Worm (Caenorhabditis elegans) whole organism, L2 larva: ENCODE results near the gene nurf-1.

Experiments
- C34F6.9 ChIP-seq: fragments of 150-350 bp; optimal IDR thresholded peaks from 2 replicates; lab custom pipeline; 2014; ENCODE audit warnings: missing biosample characterization, missing genetic modification characterization
- F13H6.1 ChIP-seq: sonication (generic microtip); optimal IDR thresholded peaks from 2 replicates; lab custom pipeline; 2016; ENCODE audit warnings: missing genetic modification characterization, missing compliant biosample characterization
- R02D3.7 ChIP-seq: fragments of 150-350 bp; optimal IDR thresholded peaks from 2 replicates; lab custom pipeline; 2014; ENCODE audit warnings: missing biosample characterization, missing genetic modification characterization
- ZK546.5 ChIP-seq: sonication (generic microtip); optimal IDR thresholded peaks from 2 replicates; lab custom pipeline; 2017; ENCODE audit warnings: missing biosample characterization, missing genetic modification characterization
- alr-1 ChIP-seq: fragments of 150-350 bp; optimal IDR thresholded peaks from 2 replicates; lab custom pipeline; 2014; ENCODE audit warnings: missing biosample characterization, missing genetic modification characterization
- aly-2 ChIP-seq: fragments of 150-350 bp; optimal IDR thresholded peaks from 2 replicates; lab custom pipeline; 2014; ENCODE audit warnings: missing biosample characterization, missing genetic modification characterization
- ama-1 ChIP-seq: fragments of 150-350 bp; optimal IDR thresholded peaks from 2 replicates; lab custom pipeline; 2018; ENCODE audit warnings: inconsistent platforms
- crh-2 ChIP-seq: sonication (generic microtip); optimal IDR thresholded peaks from 2 replicates; lab custom pipeline; 2017; ENCODE audit warnings: missing biosample characterization, missing genetic modification characterization
- dmd-4 ChIP-seq: sonication (generic microtip); optimal IDR thresholded peaks from 2 replicates; lab custom pipeline; 2017; ENCODE audit warnings: missing biosample characterization, missing genetic modification characterization
- egl-27 ChIP-seq: sonication (generic microtip); optimal IDR thresholded peaks from 3 replicates; lab custom pipeline; 2017; ENCODE audit warnings: missing biosample characterization, missing genetic modification reagents, missing genetic modification characterization
- elt-1 ChIP-seq: fragments of 150-350 bp; optimal IDR thresholded peaks from 2 replicates; lab custom pipeline; 2014; ENCODE audit warnings: missing biosample characterization, missing genetic modification characterization
- elt-3 ChIP-seq: sonication (generic microtip); optimal IDR thresholded peaks from 2 replicates; lab custom pipeline; 2017; ENCODE audit warnings: missing biosample characterization, missing genetic modification characterization
- fos-1 ChIP-seq: fragments of 150-350 bp; optimal IDR thresholded peaks from 2 replicates; lab custom pipeline; 2014; ENCODE audit warnings: missing biosample characterization, missing genetic modification characterization
- gmeb-1 ChIP-seq: fragments of 150-350 bp; optimal IDR thresholded peaks from 2 replicates; lab custom pipeline; 2014; ENCODE audit warnings: missing biosample characterization, missing genetic modification characterization
- lin-13 ChIP-seq: fragments of 150-350 bp; optimal IDR thresholded peaks from 2 replicates; lab custom pipeline; 2014; ENCODE audit warnings: missing biosample characterization, missing genetic modification reagents, missing genetic modification characterization
- lsy-2 ChIP-seq, 2 experiments: fragments of 150-350 bp in 1 of 2; sonication (generic microtip) in 1 of 2; optimal IDR thresholded peaks; 2 replicates each; lab custom pipeline; 2014 to 2017; ENCODE audit warnings: missing biosample characterization in 2 of 2, missing genetic modification characterization in 2 of 2
- mab-5 ChIP-seq: fragments of 150-350 bp; optimal IDR thresholded peaks from 2 replicates; lab custom pipeline; 2014; ENCODE audit warnings: missing biosample characterization, missing genetic modification characterization
- nhr-10 ChIP-seq: sonication (generic microtip); optimal IDR thresholded peaks from 2 replicates; lab custom pipeline; 2017; ENCODE audit warnings: missing biosample characterization, missing genetic modification characterization
- nhr-129 ChIP-seq: fragments of 150-350 bp; optimal IDR thresholded peaks from 2 replicates; lab custom pipeline; 2014; ENCODE audit warnings: missing biosample characterization, missing genetic modification characterization
- nhr-23 ChIP-seq: fragments of 150-350 bp; optimal IDR thresholded peaks from 2 replicates; lab custom pipeline; 2014; ENCODE audit warnings: missing biosample characterization, missing genetic modification reagents, missing genetic modification characterization
- nhr-25 ChIP-seq: fragments of 150-350 bp; sonication (generic microtip); optimal IDR thresholded peaks from 3 replicates; lab custom pipeline; 2014; ENCODE audit warnings: missing biosample characterization, missing genetic modification characterization
- nhr-6 ChIP-seq: fragments of 150-350 bp; optimal IDR thresholded peaks from 2 replicates; lab custom pipeline; 2014; ENCODE audit warnings: missing biosample characterization, missing genetic modification characterization
- nhr-77 ChIP-seq: fragments of 150-350 bp; optimal IDR thresholded peaks from 2 replicates; lab custom pipeline; 2014; ENCODE audit warnings: missing biosample characterization, missing genetic modification characterization
- peb-1 ChIP-seq: fragments of 150-350 bp; optimal IDR thresholded peaks from 2 replicates; lab custom pipeline; 2014; ENCODE audit warnings: missing biosample characterization, missing genetic modification characterization
- skn-1 ChIP-seq: sonication (generic microtip); optimal IDR thresholded peaks from 2 replicates; lab custom pipeline; 2017; ENCODE audit warnings: missing biosample characterization, missing genetic modification characterization
- sma-3 ChIP-seq: sonication (generic microtip); optimal IDR thresholded peaks from 2 replicates; lab custom pipeline; 2016; ENCODE audit warnings: missing genetic modification reagents, missing genetic modification characterization, missing compliant biosample characterization
- sma-9 ChIP-seq, 2 experiments: fragments of 150-350 bp in 1 of 2; sonication (generic microtip) in 1 of 2; optimal IDR thresholded peaks; 2 replicates each; lab custom pipeline; 2014 to 2016; ENCODE audit warnings: missing genetic modification characterization in 2 of 2, mild to moderate bottlenecking in 1 of 2, missing biosample characterization in 1 of 2, missing compliant biosample characterization in 1 of 2, missing genetic modification reagents in 1 of 2, moderate library complexity in 1 of 2
- snpc-4 ChIP-seq: fragments of 150-350 bp; optimal IDR thresholded peaks from 2 replicates; lab custom pipeline; 2014; ENCODE audit warnings: missing biosample characterization, missing genetic modification characterization
- unc-55 ChIP-seq: fragments of 150-350 bp; sonication (generic microtip); optimal IDR thresholded peaks from 3 replicates; lab custom pipeline; 2014; ENCODE audit warnings: missing biosample characterization, missing genetic modification reagents, missing genetic modification characterization
- unc-62 ChIP-seq: fragments of 150-350 bp; optimal IDR thresholded peaks from 2 replicates; lab custom pipeline; 2014; ENCODE audit warnings: missing biosample characterization, missing genetic modification reagents, missing genetic modification characterization
- ztf-11 ChIP-seq: sonication (generic microtip); optimal IDR thresholded peaks from 2 replicates; lab custom pipeline; 2017; ENCODE audit warnings: missing biosample characterization, missing genetic modification characterization
- ztf-4 ChIP-seq: fragments of 150-350 bp; optimal IDR thresholded peaks from 2 replicates; lab custom pipeline; 2014; ENCODE audit warnings: missing biosample characterization, missing genetic modification characterization

nurf-1 gene

DNA sequence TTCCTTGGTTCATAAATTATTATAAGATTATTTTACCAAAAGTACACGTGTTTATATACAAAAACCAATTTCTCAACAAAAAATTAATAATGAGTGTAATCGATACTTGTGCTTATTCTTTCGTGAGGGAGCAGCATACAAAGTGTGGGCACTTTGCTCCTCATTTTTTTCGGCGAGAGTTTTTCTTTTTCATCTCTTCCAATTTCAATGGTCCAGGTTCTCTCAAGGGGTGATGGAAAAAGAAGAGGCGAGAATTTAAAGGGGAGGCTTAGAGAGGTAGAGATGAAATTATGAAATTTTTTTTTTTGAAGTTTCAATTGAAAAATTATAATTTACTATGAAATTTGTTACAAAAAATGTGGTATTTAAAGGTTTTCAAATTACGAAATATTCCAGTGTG lies 26.5 kb downstream of the nurf-1 start:
- no peak for TF ChIP-seq ztf-11 (tag; lab: Kevin White, UChicago)
- TF ChIP-seq snpc-4 = peak; percentile 43
- TF ChIP-seq C34F6.9 = peak; percentile 51
- TF ChIP-seq unc-55 (GFP tag; lab: Kevin White, UChicago) = peak; percentile 52

DNA sequence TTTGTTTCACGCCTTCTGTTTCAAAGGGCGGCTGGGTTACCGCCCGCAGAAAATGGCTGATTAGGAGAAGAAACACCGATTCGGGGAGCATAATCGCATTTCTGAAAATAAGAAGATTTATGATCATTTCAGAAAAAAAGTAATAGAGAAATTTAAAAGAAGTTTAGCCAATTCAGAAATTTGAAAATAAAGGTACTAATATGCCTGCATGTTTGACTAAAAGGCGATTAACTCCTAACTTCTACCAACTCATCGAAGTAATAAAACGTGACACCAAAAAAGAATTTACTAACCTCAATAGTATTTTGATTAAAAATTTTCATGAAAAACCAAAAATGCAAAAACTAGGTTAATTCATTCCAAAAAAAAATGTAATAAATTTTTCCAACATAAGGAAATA lies 34.3 kb downstream of the nurf-1 start, which contains the start of gene plx-2:
TSS of gene plx-2 (minus strand) at position 101 of the 400 bp plus-strand sequence.
- TF ChIP-seq F13H6.1 (tag; lab: Kevin White, UChicago) = no peak
- TF ChIP-seq nhr-6 = no peak
- no peak for TF ChIP-seq peb-1 (tag; lab: Kevin White, UChicago)
- TF ChIP-seq snpc-4 = no peak

DNA sequence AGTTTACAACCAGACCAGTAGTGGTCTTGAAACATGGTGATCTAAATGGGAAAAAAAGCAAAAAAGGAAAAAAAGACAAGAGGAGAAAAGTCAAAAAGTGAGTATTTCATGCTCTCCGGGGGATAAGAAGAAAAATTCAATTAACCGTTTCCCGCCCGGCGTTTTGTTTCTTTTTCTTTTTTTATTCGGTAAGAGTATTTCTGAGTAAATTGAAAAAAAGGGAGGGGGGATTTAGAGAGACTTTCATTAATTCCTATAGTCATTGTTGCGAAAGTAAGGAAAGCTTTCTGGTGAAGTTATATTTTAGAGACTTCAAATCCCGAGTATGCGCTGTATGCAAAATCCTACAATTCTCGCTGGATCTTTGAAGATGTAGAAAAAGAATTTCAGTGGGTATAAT lies 37.2 kb downstream of the nurf-1 start:
- TF ChIP-seq nhr-10 = no peak
- TF ChIP-seq dmd-4 (tag; lab: Kevin White, UChicago) = no peak

DNA sequence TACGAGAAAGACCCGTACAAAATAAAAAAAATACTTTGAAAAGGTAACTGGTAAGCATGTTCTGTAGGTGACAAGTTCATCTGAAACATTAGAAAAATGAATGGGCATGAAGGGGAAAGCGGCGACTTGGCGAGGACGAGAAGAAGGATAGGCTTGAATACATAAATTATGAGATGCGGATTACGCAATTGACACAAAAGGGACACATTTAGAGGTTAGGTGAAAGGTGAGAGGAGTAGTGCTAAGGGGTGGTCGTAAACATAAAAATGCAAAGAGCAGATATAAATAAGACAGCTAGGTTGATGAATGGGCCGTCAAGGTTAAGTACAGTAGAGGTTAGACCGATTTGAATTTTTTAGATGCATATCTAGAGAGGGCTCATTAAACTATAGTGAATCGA lies 38.3 kb downstream of the nurf-1 start:
- TF ChIP-seq sma-9 (GFP tag; optimal IDR thresholded peaks at IDR 0.05; lab: Kevin White, UChicago) = no peak
- TF ChIP-seq sma-9 (tag; optimal IDR thresholded peaks at IDR 0.05; lab: Kevin White, UChicago) = no peak
- TF ChIP-seq nhr-23 (tag; lab: Kevin White, UChicago) = no peak
- no peak for TF ChIP-seq mab-5 (tag; lab: Kevin White, UChicago)
- TF ChIP-seq crh-2 (tag; lab: Kevin White, UChicago) = no peak
- TF ChIP-seq R02D3.7 (tag; lab: Kevin White, UChicago) = no peak
- TF ChIP-seq lin-13 (GFP tag; lab: Kevin White, UChicago) = no peak
- no peak for TF ChIP-seq fos-1 (tag; lab: Kevin White, UChicago)
- no peak for TF ChIP-seq ztf-4 (tag; lab: Kevin White, UChicago)
- TF ChIP-seq nhr-77 = no peak
- no peak for TF ChIP-seq snpc-4
- TF ChIP-seq gmeb-1 (tag; lab: Kevin White, UChicago) = no peak
- no peak for TF ChIP-seq nhr-10
- no peak for TF ChIP-seq unc-62 (GFP tag; lab: Kevin White, UChicago)
- TF ChIP-seq C34F6.9 = no peak
- TF ChIP-seq nhr-25 (tag; lab: Kevin White, UChicago) = no peak
- TF ChIP-seq lsy-2 (tag; optimal IDR thresholded peaks at IDR 0.05; lab: Kevin White, UChicago) = no peak
- no peak for TF ChIP-seq aly-2 (tag; lab: Kevin White, UChicago)
- TF ChIP-seq, all 48 proteins: peak for 0

DNA sequence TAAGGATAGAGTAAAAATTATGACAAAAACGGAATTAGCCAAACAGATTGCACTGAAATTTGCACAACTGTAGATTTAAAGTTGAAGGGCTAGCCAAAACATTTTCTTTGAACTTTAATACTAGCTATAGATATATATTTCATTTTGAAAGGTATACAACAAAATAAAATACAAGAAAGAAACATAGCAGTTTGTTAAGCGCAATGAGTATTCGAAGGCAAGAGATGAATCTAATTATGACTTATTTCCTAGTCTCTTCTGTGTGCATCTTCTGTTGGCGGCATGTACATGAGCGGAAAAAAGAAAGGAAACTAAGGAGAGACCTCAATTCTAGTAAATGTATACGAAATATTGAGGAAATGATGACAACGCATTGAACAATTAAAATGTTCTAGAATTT lies 41.6 kb downstream of the nurf-1 start:
- TF ChIP-seq elt-1 (tag; lab: Kevin White, UChicago) = no peak
- no peak for TF ChIP-seq snpc-4

DNA sequence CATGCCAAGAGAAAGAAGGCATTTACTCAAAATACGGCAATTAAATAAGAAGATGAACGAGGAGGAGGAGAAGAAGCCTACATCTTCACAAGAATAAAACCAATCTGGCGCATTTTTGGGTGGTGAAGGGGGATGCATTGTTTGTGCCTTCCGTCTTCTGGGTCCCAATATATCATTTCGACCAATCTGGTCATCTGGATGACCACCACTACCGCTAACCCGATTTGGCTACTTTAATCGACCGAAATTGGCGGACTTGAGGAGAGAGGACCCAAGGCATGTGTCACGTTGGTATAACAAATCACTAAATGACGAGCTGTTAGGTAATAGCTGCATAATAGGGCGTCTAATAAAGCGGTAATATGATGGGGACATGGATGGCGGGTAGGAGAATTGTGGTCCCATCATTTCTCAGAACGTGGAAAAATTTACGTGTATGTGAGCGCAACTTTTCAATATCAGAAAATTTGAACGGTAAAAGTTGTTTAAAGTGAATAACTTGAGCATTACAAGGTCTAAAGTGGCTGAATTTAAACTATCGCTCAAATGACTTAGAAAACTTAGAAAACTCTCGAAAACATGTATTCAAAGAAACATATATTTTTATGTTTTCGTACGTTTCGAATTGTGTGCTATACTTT lies 43.3 kb downstream of the nurf-1 start:
- TF ChIP-seq lin-13 (GFP tag; lab: Kevin White, UChicago) (no peak), unc-62 (GFP tag; lab: Kevin White, UChicago) (no peak), lsy-2 (tag; optimal IDR thresholded peaks at IDR 0.05; lab: Kevin White, UChicago) (no peak), nhr-129 (tag; lab: Kevin White, UChicago) (no peak), snpc-4 (no peak), egl-27 (tag; lab: Kevin White, UChicago) (no peak), skn-1 (tag; lab: Kevin White, UChicago) (no peak), alr-1 (tag; lab: Kevin White, UChicago) (no peak), ama-1 (lab: Kevin White, UChicago) (no peak), ZK546.5 (no peak), F13H6.1 (tag; lab: Kevin White, UChicago) (no peak), elt-3 (no peak)
- TF ChIP-seq, all 48 proteins: peak for 0

DNA sequence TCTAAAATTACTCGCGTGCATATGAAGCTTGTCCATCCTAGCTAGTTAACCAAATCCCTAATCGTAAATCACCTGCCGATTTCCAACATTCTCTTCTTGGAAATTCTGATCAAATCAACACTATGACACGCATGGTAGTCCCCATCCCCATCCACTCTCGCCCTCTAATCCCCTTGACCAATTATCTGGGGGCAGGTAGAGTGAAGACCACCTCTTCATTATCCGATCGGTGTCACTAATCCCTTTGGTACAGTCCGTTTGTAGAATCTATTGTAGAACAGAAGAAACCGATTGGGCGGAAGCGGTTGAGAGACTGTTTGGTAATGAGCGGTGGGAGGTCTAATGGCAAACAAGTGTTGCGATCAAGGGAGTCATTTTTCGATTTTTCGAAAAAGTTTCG lies 46.6 kb downstream of the nurf-1 start:
- TF ChIP-seq nhr-10 (no peak), unc-55 (GFP tag; lab: Kevin White, UChicago) (no peak), aly-2 (tag; lab: Kevin White, UChicago) (no peak), elt-1 (tag; lab: Kevin White, UChicago) (no peak), ztf-4 (tag; lab: Kevin White, UChicago) (no peak), sma-3 (GFP tag; lab: Kevin White, UChicago) (no peak)
